Fruit fly (Drosophila melanogaster) whole organism: ENCODE measurements around the gene ko.

Source experiments
- CG8478 ChIP-seq: fragments of >200 bp; optimal IDR thresholded peaks from 2 replicates; lab custom pipeline; 2018; ENCODE audit warnings: inconsistent platforms
- Dll ChIP-seq: fragments of >200 bp; optimal IDR thresholded peaks from 2 replicates; lab custom pipeline; 2017
- EcR ChIP-seq, 2 experiments: fragments of >200 bp; optimal IDR thresholded peaks; 2 replicates each; lab custom pipeline; 2017; ENCODE audit warnings: missing biosample characterization in 2 of 2, missing genetic modification characterization in 2 of 2, missing genetic modification reagents in 2 of 2
- pan ChIP-seq: fragments of >200 bp; optimal IDR thresholded peaks from 2 replicates; lab custom pipeline; 2017
- psq ChIP-seq: fragments of >200 bp; optimal IDR thresholded peaks from 2 replicates; lab custom pipeline; 2017
- usp ChIP-seq: fragments of >200 bp; optimal IDR thresholded peaks from 2 replicates; lab custom pipeline; 2017; ENCODE audit warnings: missing biosample characterization, missing genetic modification characterization, mixed read lengths

The ko gene

dm6 chr3L:21050068-21050736, 80.8 kb downstream of the ko start:
- TF ChIP-seq pan (lab: Kevin White, UChicago) (no peak), Dll (lab: Kevin White, UChicago) (no peak), usp (no peak), CG8478 (no peak), EcR (GFP tag; optimal IDR thresholded peaks at IDR 0.05; lab: Kevin White, UChicago) (no peak), psq (no peak)

dm6 chr3L:21049417-21049914, 81.5 kb downstream of the ko start:
- TF ChIP-seq Dll (lab: Kevin White, UChicago): no peak
- no peak for TF ChIP-seq psq
- no peak for TF ChIP-seq usp
- no peak for TF ChIP-seq pan (lab: Kevin White, UChicago)
- TF ChIP-seq EcR (GFP tag; optimal IDR thresholded peaks at IDR 0.05; lab: Kevin White, UChicago): no peak
- no peak for TF ChIP-seq CG8478

- TF ChIP-seq psq: no peak
- no peak for TF ChIP-seq Dll (lab: Kevin White, UChicago)
- no peak for TF ChIP-seq pan (lab: Kevin White, UChicago)
- TF ChIP-seq CG8478: no peak
- no peak for TF ChIP-seq usp
These were observed 83.0 kb downstream of the ko start for dm6 chr3L:21047734-21048657.

- TF ChIP-seq CG8478 (no peak), EcR (GFP tag; optimal IDR thresholded peaks at IDR 0.05; lab: Kevin White, UChicago) (no peak), usp (no peak), Dll (lab: Kevin White, UChicago) (no peak), pan (lab: Kevin White, UChicago) (no peak), psq (no peak)
These were observed 83.9 kb downstream of the ko start for dm6 chr3L:21047037-21047436.

dm6 chr3L:21046107-21046708, 84.8 kb downstream of the ko start:
- TF ChIP-seq pan (lab: Kevin White, UChicago) (no peak), psq (no peak), CG8478 (no peak), Dll (lab: Kevin White, UChicago) (no peak), usp (no peak)

dm6 chr3L:21044721-21045120, 86.2 kb downstream of the ko start:
- no peak for TF ChIP-seq psq
- no peak for TF ChIP-seq usp
- no peak for TF ChIP-seq pan (lab: Kevin White, UChicago)
- TF ChIP-seq CG8478: no peak
- no peak for TF ChIP-seq Dll (lab: Kevin White, UChicago)
- no peak for TF ChIP-seq EcR (GFP tag; optimal IDR thresholded peaks at IDR 0.05; lab: Kevin White, UChicago)

dm6 chr3L:21043894-21044682, 86.9 kb downstream of the ko start:
- TF ChIP-seq CG8478 (no peak), EcR (GFP tag; optimal IDR thresholded peaks at IDR 0.05; lab: Kevin White, UChicago) (peak in 1 of 2 experiments; percentile 20)

- TF ChIP-seq psq: no peak
These were observed 87.5 kb downstream of the ko start for dm6 chr3L:21043435-21043834.

dm6 chr3L:21041952-21042933, 88.7 kb downstream of the ko start:
- TF ChIP-seq Dll (lab: Kevin White, UChicago) (no peak), psq (no peak), pan (lab: Kevin White, UChicago) (no peak)

- TF ChIP-seq psq: no peak
- TF ChIP-seq CG8478: no peak
- TF ChIP-seq EcR (GFP tag; optimal IDR thresholded peaks at IDR 0.05; lab: Kevin White, UChicago): no peak
- TF ChIP-seq pan (lab: Kevin White, UChicago): no peak
- no peak for TF ChIP-seq usp
- TF ChIP-seq Dll (lab: Kevin White, UChicago): no peak
These were observed 90.1 kb downstream of the ko start for dm6 chr3L:21040831-21041230.

- TF ChIP-seq Dll (lab: Kevin White, UChicago): no peak
- no peak for TF ChIP-seq pan (lab: Kevin White, UChicago)
- no peak for TF ChIP-seq EcR (GFP tag; optimal IDR thresholded peaks at IDR 0.05; lab: Kevin White, UChicago)
- no peak for TF ChIP-seq usp
- no peak for TF ChIP-seq CG8478
- TF ChIP-seq psq: no peak
These were observed 93.6 kb downstream of the ko start for dm6 chr3L:21037404-21037803.
